Worm (Caenorhabditis elegans) whole organism, L4 larva: ENCODE measurements around the gene oac-23.

Experiments
- ama-1 ChIP-seq: fragments of 150-350 bp; optimal IDR thresholded peaks from 2 replicates; lab custom pipeline; 2014; ENCODE audit warnings: inconsistent platforms, mixed read lengths
- ces-1 ChIP-seq: fragments of 150-350 bp; sonication (generic microtip); optimal IDR thresholded peaks from 4 replicates; lab custom pipeline; 2014; ENCODE audit warnings: missing biosample characterization, missing genetic modification reagents, missing genetic modification characterization
- dmd-6 ChIP-seq: fragments of 200-800 bp; sonication (Bioruptor generic); IDR thresholded peaks from 2 replicates; pipeline ENCODE4 v1.3.6; 2022; ENCODE audit warnings: missing genetic modification reagents, missing genetic modification characterization, missing compliant biosample characterization
- fos-1 ChIP-seq: fragments of 150-350 bp; optimal IDR thresholded peaks from 2 replicates; lab custom pipeline; 2014; ENCODE audit warnings: missing biosample characterization, missing genetic modification characterization
- hlh-11 ChIP-seq: fragments of 200-800 bp; sonication (Bioruptor generic); optimal IDR thresholded peaks from 2 replicates; lab custom pipeline; 2018; ENCODE audit warnings: mild to moderate bottlenecking, missing genetic modification characterization, missing compliant biosample characterization
- lin-15B ChIP-seq: fragments of 150-350 bp; sonication (generic microtip); optimal IDR thresholded peaks from 3 replicates; lab custom pipeline; 2014; ENCODE audit warnings: missing biosample characterization, missing genetic modification characterization
- lin-29 ChIP-seq: fragments of 200-800 bp; sonication (Bioruptor generic); IDR thresholded peaks from 2 replicates; pipeline ENCODE4 v1.3.6; 2022; ENCODE audit warnings: missing genetic modification reagents, missing genetic modification characterization, missing compliant biosample characterization
- mdt-29 ChIP-seq: fragments of 200-800 bp; sonication (Bioruptor generic); IDR thresholded peaks from 2 replicates; pipeline ENCODE4 v1.3.6; 2022; ENCODE audit warnings: missing genetic modification reagents, missing genetic modification characterization, missing compliant biosample characterization
- mxl-2 ChIP-seq: fragments of 200-800 bp; sonication (Bioruptor generic); conservative IDR thresholded peaks from 2 replicates; pipeline ENCODE4 v1.3.6; 2022; ENCODE audit warnings: missing genetic modification reagents, missing genetic modification characterization, missing compliant biosample characterization
- nhr-25 ChIP-seq: sonication (generic microtip); optimal IDR thresholded peaks from 2 replicates; lab custom pipeline; 2017; ENCODE audit warnings: missing genetic modification characterization, mild to moderate bottlenecking, missing compliant biosample characterization, antibody characterized with exemption, moderate library complexity, borderline replicate concordance; ENCODE audit not compliant: insufficient read depth
- nhr-76 ChIP-seq: fragments of 150-350 bp; optimal IDR thresholded peaks from 2 replicates; lab custom pipeline; 2014; ENCODE audit warnings: missing biosample characterization, missing genetic modification characterization
- unc-62 ChIP-seq, 3 experiments: fragments of 150-350 bp in 1 of 3; sonication (generic microtip); optimal IDR thresholded peaks in 2 of 3; peaks in 1 of 3; 1 replicate in 1 of 3; 2 replicates in 2 of 3; lab custom pipeline; 2014 to 2017; ENCODE audit warnings: missing biosample characterization in 3 of 3, missing genetic modification characterization in 3 of 3, missing genetic modification reagents in 3 of 3, missing genotype in 1 of 3
- ztf-11 ChIP-seq: fragments of 150-350 bp; optimal IDR thresholded peaks from 2 replicates; lab custom pipeline; 2014; ENCODE audit warnings: missing biosample characterization, missing genetic modification characterization

DNA sequence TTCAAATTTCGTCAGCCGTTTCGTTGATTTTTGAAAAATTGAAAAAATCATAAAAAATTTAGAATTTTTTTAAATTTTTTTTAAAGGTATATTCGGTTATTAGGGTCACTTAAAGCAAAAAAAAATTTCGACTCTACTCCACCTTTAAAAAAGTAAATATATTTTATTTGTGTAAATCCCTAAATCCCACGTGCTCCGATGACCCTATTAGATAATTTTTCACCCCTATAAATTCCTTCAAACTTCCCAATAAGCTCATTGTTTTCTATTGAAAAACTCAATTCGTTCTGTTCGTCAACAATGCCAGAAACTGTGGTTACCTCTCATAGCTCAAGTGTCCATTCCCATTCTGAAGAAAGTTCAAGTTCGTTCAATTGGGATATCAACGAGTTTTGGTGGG is 31.4 kb downstream of the oac-23 start, which contains the start of gene F56D6.20:
- TF ChIP-seq ces-1 (GFP tag; lab: Kevin White, UChicago) (no peak), nhr-76 (tag; lab: Kevin White, UChicago) (no peak), hlh-11 (tag; lab: Kevin White, UChicago) (no peak), nhr-25 (tag; lab: Kevin White, UChicago) (no peak), lin-15B (tag; lab: Kevin White, UChicago) (no peak), lin-29 (GFP tag; lab: Robert Waterston, UW) (no peak), mxl-2 (GFP tag; lab: Robert Waterston, UW) (no peak), mdt-29 (GFP tag; lab: Robert Waterston, UW) (no peak), unc-62 (GFP tag; optimal IDR thresholded peaks at IDR 0.05 in 1 of 2; lab: Kevin White, UChicago) (no peak), unc-62 (tag; optimal IDR thresholded peaks at IDR 0.05; lab: Kevin White, UChicago) (no peak), fos-1 (no peak), dmd-6 (GFP tag; lab: Robert Waterston, UW) (no peak), ztf-11 (tag; lab: Kevin White, UChicago) (no peak), ama-1 (no peak)
